Fruit fly (Drosophila melanogaster) whole organism, embryonic: ENCODE results near the gene CG7568.

Source experiments
- B-H2 ChIP-seq: fragments of 200-800 bp; sonication (Bioruptor generic); optimal IDR thresholded peaks from 2 replicates; lab custom pipeline; 2018; ENCODE audit warnings: missing biosample characterization, mild to moderate bottlenecking, missing genetic modification characterization
- Bdp1 ChIP-seq: fragments of 200-800 bp; sonication (Bioruptor generic); optimal IDR thresholded peaks from 3 replicates; lab custom pipeline; 2016; ENCODE audit warnings: missing biosample characterization, missing genetic modification characterization
- BtbVII ChIP-seq: fragments of 200-800 bp; sonication (Bioruptor generic); optimal IDR thresholded peaks from 3 replicates; lab custom pipeline; 2017; ENCODE audit warnings: missing biosample characterization, mild to moderate bottlenecking, missing genetic modification characterization
- C15 ChIP-seq: fragments of 200-800 bp; sonication (Bioruptor generic); IDR thresholded peaks from 3 replicates; pipeline ENCODE4 v1.3.6; 2022; ENCODE audit warnings: missing biosample characterization, missing genetic modification characterization
- CG10274 ChIP-seq: fragments of 200-800 bp; sonication (Bioruptor generic); optimal IDR thresholded peaks from 3 replicates; lab custom pipeline; 2017; ENCODE audit warnings: missing biosample characterization, mild to moderate bottlenecking, missing genetic modification characterization
- CG17186 ChIP-seq: fragments of 200-800 bp; sonication (Bioruptor generic); optimal IDR thresholded peaks from 3 replicates; lab custom pipeline; 2017; ENCODE audit warnings: missing biosample characterization, missing genetic modification reagents, missing genetic modification characterization
- CG17361 ChIP-seq: fragments of 200-800 bp; sonication (Bioruptor generic); IDR thresholded peaks from 3 replicates; pipeline ENCODE4 v1.3.6; 2022; ENCODE audit warnings: missing biosample characterization, missing genetic modification characterization
- CG17612 ChIP-seq: fragments of 200-800 bp; sonication (Bioruptor generic); IDR thresholded peaks from 2 replicates; pipeline ENCODE4 v1.3.6; 2022; ENCODE audit warnings: missing biosample characterization, missing genetic modification characterization
- CG17802 ChIP-seq: fragments of 200-800 bp; sonication (Bioruptor generic); optimal IDR thresholded peaks from 2 replicates; lab custom pipeline; 2018; ENCODE audit warnings: missing biosample characterization, mild to moderate bottlenecking, missing genetic modification characterization, moderate library complexity
- CG18262 ChIP-seq: fragments of 200-800 bp; optimal IDR thresholded peaks from 3 replicates; lab custom pipeline; 2019; ENCODE audit warnings: missing biosample characterization, mild to moderate bottlenecking, missing genetic modification characterization, moderate library complexity
- CG18476 ChIP-seq: fragments of 200-800 bp; sonication (Bioruptor generic); optimal IDR thresholded peaks from 2 replicates; lab custom pipeline; 2016; ENCODE audit warnings: missing biosample characterization, mild to moderate bottlenecking, missing genetic modification characterization
- CG2199 ChIP-seq: fragments of 200-800 bp; sonication (Bioruptor generic); IDR thresholded peaks from 3 replicates; pipeline ENCODE4 v1.3.6; 2022; ENCODE audit warnings: missing biosample characterization, missing genetic modification characterization
- CG33557 ChIP-seq: fragments of 200-800 bp; sonication (Bioruptor generic); optimal IDR thresholded peaks from 2 replicates; lab custom pipeline; 2019; ENCODE audit warnings: missing biosample characterization, mild to moderate bottlenecking, missing genetic modification characterization, moderate library complexity
- CG6175 ChIP-seq: fragments of 200-800 bp; sonication (Bioruptor generic); IDR thresholded peaks from 3 replicates; pipeline ENCODE4 v1.3.6; 2022; ENCODE audit warnings: missing biosample characterization, missing genetic modification characterization
- CG9437 ChIP-seq: fragments of 200-800 bp; sonication (Bioruptor generic); optimal IDR thresholded peaks from 2 replicates; lab custom pipeline; 2018; ENCODE audit warnings: missing biosample characterization, mild to moderate bottlenecking, missing genetic modification characterization
- CG9797 ChIP-seq: fragments of 200-800 bp; sonication (Bioruptor generic); optimal IDR thresholded peaks from 3 replicates; lab custom pipeline; 2018; ENCODE audit warnings: missing biosample characterization, mild to moderate bottlenecking, missing genetic modification characterization
- CG9817 ChIP-seq: fragments of 200-800 bp; sonication (Bioruptor generic); optimal IDR thresholded peaks from 2 replicates; lab custom pipeline; 2018; ENCODE audit warnings: missing biosample characterization, mild to moderate bottlenecking, missing genetic modification characterization, moderate library complexity
- H15 ChIP-seq: fragments of 200-800 bp; sonication (Bioruptor generic); IDR thresholded peaks from 3 replicates; pipeline ENCODE4 v1.3.6; 2022; ENCODE audit warnings: missing biosample characterization, missing genetic modification characterization
- HHEX ChIP-seq: fragments of 200-800 bp; sonication (Bioruptor generic); optimal IDR thresholded peaks from 3 replicates; lab custom pipeline; 2017; ENCODE audit warnings: missing biosample characterization, mild to moderate bottlenecking, missing genetic modification characterization, missing genetic modification reagents
- HmgD ChIP-seq: fragments of 200-800 bp; sonication (Bioruptor generic); optimal IDR thresholded peaks from 3 replicates; lab custom pipeline; 2016; ENCODE audit warnings: missing biosample characterization, missing genetic modification characterization
- HmgZ ChIP-seq: fragments of 200-800 bp; sonication (Bioruptor generic); optimal IDR thresholded peaks from 2 replicates; lab custom pipeline; 2018; ENCODE audit warnings: missing biosample characterization, mild to moderate bottlenecking, missing genetic modification characterization
- Hr39 ChIP-seq: fragments of >200 bp; optimal IDR thresholded peaks from 2 replicates; lab custom pipeline; 2017
- Jarid2 ChIP-seq: fragments of 200-800 bp; sonication (Bioruptor generic); optimal IDR thresholded peaks from 3 replicates; lab custom pipeline; 2017; ENCODE audit warnings: mild to moderate bottlenecking, missing biosample characterization, missing genetic modification reagents, missing genetic modification characterization
- Mrtf ChIP-seq: fragments of 200-800 bp; sonication (Bioruptor generic); IDR thresholded peaks from 3 replicates; pipeline ENCODE4 v1.3.6; 2022; ENCODE audit warnings: missing biosample characterization, missing genetic modification characterization
- NfI ChIP-seq: fragments of 200-800 bp; sonication (Bioruptor generic); optimal IDR thresholded peaks from 3 replicates; lab custom pipeline; 2018; ENCODE audit warnings: missing biosample characterization, mild to moderate bottlenecking, missing genetic modification characterization, moderate library complexity
- Six4 ChIP-seq: fragments of 200-800 bp; sonication (Bioruptor generic); optimal IDR thresholded peaks from 2 replicates; lab custom pipeline; 2016; ENCODE audit warnings: missing biosample characterization, missing genetic modification characterization
- Xbp1 ChIP-seq: fragments of 200-800 bp; sonication (Bioruptor generic); optimal IDR thresholded peaks from 3 replicates; lab custom pipeline; 2016; ENCODE audit warnings: missing biosample characterization, mild to moderate bottlenecking, missing genetic modification characterization
- Xrp1 ChIP-seq: fragments of 200-800 bp; sonication (Bioruptor generic); IDR thresholded peaks from 2 replicates; pipeline ENCODE4 v1.3.6; 2022; ENCODE audit warnings: missing biosample characterization, missing genetic modification characterization
- caup ChIP-seq: fragments of 200-800 bp; sonication (Bioruptor generic); optimal IDR thresholded peaks from 3 replicates; lab custom pipeline; 2017; ENCODE audit warnings: missing biosample characterization, mild to moderate bottlenecking, missing genetic modification characterization, moderate library complexity; ENCODE audit not compliant: severe bottlenecking
- chm ChIP-seq: fragments of 200-800 bp; sonication (Bioruptor generic); IDR thresholded peaks from 2 replicates; pipeline ENCODE4 v1.3.6; 2022; ENCODE audit warnings: missing biosample characterization, missing genetic modification characterization
- corto ChIP-seq: fragments of 200-800 bp; sonication (Bioruptor generic); optimal IDR thresholded peaks from 2 replicates; lab custom pipeline; 2016; ENCODE audit warnings: missing biosample characterization, mild to moderate bottlenecking, missing genetic modification characterization, moderate library complexity
- crc ChIP-seq: fragments of 200-800 bp; sonication (Bioruptor generic); optimal IDR thresholded peaks from 2 replicates; lab custom pipeline; 2016; ENCODE audit warnings: missing biosample characterization, missing genetic modification characterization
- da ChIP-seq: fragments of 200-800 bp; sonication (Bioruptor generic); optimal IDR thresholded peaks from 2 replicates; lab custom pipeline; 2016; ENCODE audit warnings: missing biosample characterization, missing genetic modification characterization
- dan ChIP-seq: fragments of 200-800 bp; sonication (Bioruptor generic); IDR thresholded peaks from 2 replicates; pipeline ENCODE4 v1.3.6; 2022; ENCODE audit warnings: missing biosample characterization, missing genetic modification characterization
- dimm ChIP-seq: fragments of 200-800 bp; sonication (Bioruptor generic); IDR thresholded peaks from 2 replicates; pipeline ENCODE4 v1.3.6; 2022; ENCODE audit warnings: missing biosample characterization, missing genetic modification characterization
- fd102C ChIP-seq: fragments of 200-800 bp; sonication (Bioruptor generic); optimal IDR thresholded peaks from 2 replicates; lab custom pipeline; 2018; ENCODE audit warnings: missing biosample characterization, mild to moderate bottlenecking, missing genetic modification characterization, moderate library complexity
- fru ChIP-seq: fragments of >200 bp; optimal IDR thresholded peaks from 2 replicates; lab custom pipeline; 2017
- inv ChIP-seq: fragments of 200-800 bp; sonication (Bioruptor generic); IDR thresholded peaks from 2 replicates; pipeline ENCODE4 v1.3.6; 2022; ENCODE audit warnings: missing biosample characterization, missing genetic modification characterization; ENCODE audit not compliant: partially characterized antibody
- mirr ChIP-seq: fragments of 200-800 bp; sonication (Bioruptor generic); optimal IDR thresholded peaks from 3 replicates; lab custom pipeline; 2018; ENCODE audit warnings: missing biosample characterization, mild to moderate bottlenecking, missing genetic modification characterization
- peb ChIP-seq: fragments of 200-800 bp; sonication (Bioruptor generic); IDR thresholded peaks from 2 replicates; pipeline ENCODE4 v1.3.6; 2022; ENCODE audit warnings: missing biosample characterization, missing genetic modification characterization
- pfk ChIP-seq: fragments of 200-800 bp; sonication (Bioruptor generic); optimal IDR thresholded peaks from 2 replicates; lab custom pipeline; 2018; ENCODE audit warnings: missing biosample characterization, mild to moderate bottlenecking, missing genetic modification characterization, moderate library complexity
- rib ChIP-seq: fragments of 200-800 bp; sonication (Bioruptor generic); IDR thresholded peaks from 2 replicates; pipeline ENCODE4 v1.3.6; 2022; ENCODE audit warnings: missing biosample characterization, missing genetic modification characterization
- sens-2 ChIP-seq: fragments of 200-800 bp; sonication (Bioruptor generic); IDR thresholded peaks from 2 replicates; pipeline ENCODE4 v1.3.6; 2022; ENCODE audit warnings: missing biosample characterization, missing genetic modification characterization
- seq ChIP-seq: fragments of 200-800 bp; sonication (Bioruptor generic); IDR thresholded peaks from 2 replicates; pipeline ENCODE4 v1.3.6; 2022; ENCODE audit warnings: missing biosample characterization, missing genetic modification characterization
- shn ChIP-seq: fragments of 200-800 bp; sonication (Bioruptor generic); optimal IDR thresholded peaks from 3 replicates; lab custom pipeline; 2016; ENCODE audit warnings: missing biosample characterization, missing genetic modification characterization
- slbo ChIP-seq: fragments of 200-800 bp; sonication (Bioruptor generic); IDR thresholded peaks from 2 replicates; pipeline ENCODE4 v1.3.6; 2022; ENCODE audit warnings: missing biosample characterization, missing genetic modification characterization
- ssp ChIP-seq: fragments of 200-800 bp; sonication (Bioruptor generic); IDR thresholded peaks from 2 replicates; pipeline ENCODE4 v1.3.6; 2022; ENCODE audit warnings: missing biosample characterization, missing genetic modification characterization
- trem ChIP-seq: fragments of 200-800 bp; optimal IDR thresholded peaks from 3 replicates; lab custom pipeline; 2019; ENCODE audit warnings: missing biosample characterization, mild to moderate bottlenecking, missing genetic modification characterization, moderate library complexity
- tup ChIP-seq: fragments of 200-800 bp; sonication (Bioruptor generic); optimal IDR thresholded peaks from 2 replicates; lab custom pipeline; 2016; ENCODE audit warnings: missing biosample characterization, mild to moderate bottlenecking, missing genetic modification characterization, moderate library complexity
- wek ChIP-seq: fragments of 200-800 bp; sonication (Bioruptor generic); optimal IDR thresholded peaks from 3 replicates; lab custom pipeline; 2018; ENCODE audit warnings: missing biosample characterization, mild to moderate bottlenecking, missing genetic modification characterization, moderate library complexity
- wor ChIP-seq: fragments of 200-800 bp; sonication (Bioruptor generic); IDR thresholded peaks from 2 replicates; pipeline ENCODE4 v1.3.6; 2022; ENCODE audit warnings: missing biosample characterization, missing genetic modification characterization
- yki ChIP-seq: fragments of >200 bp; optimal IDR thresholded peaks from 3 replicates; lab custom pipeline; 2018

Gene CG7568

DNA sequence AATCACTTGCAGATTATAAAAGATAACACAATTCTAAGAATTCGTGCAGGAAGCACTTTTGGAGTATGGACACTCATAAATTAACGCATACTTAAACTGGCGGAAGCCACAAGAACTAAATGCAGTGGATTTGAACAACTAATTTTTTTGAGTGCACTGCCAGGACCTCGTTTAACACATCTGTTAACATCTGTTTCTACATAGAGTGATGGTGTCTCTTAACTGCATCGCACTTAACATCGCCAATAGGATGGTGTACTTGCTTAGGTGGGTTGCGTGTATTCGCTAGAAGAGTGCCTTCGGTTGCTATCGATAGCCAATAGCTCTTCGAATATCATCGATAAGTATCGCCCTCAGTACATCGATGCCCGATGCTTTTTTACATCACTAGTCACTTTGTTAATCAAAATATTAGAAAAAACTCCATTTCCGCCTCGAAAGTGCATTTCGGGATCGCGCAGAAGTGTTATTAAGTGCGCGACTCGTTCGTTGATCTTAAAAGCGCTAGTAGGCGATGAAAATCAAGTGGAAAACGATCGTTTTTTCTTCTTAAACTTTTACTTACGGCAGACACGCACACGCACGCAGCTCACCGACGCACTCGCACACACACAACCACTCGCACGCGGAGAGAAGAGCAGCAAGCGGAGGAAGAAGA, 9.1 kb downstream of the CG7568 start, which contains the start of gene alph (continued):
- TF ChIP-seq shn, result peak; percentile 53
- no peak for TF ChIP-seq sens-2 (GFP tag; lab: Robert Waterston, UW)
- peak; percentile 6 for TF ChIP-seq CG33557 (GFP tag; lab: Kevin White, UChicago)
- no peak for TF ChIP-seq crc (GFP tag; lab: Kevin White, UChicago)
- TF ChIP-seq NfI (GFP tag; lab: Kevin White, UChicago), result no peak
- no peak for TF ChIP-seq CG2199 (GFP tag; lab: Robert Waterston, UW)
- peak; percentile 26 for TF ChIP-seq Bdp1 (GFP tag; lab: Kevin White, UChicago)
- TF ChIP-seq pfk (GFP tag; lab: Kevin White, UChicago), result no peak
- no peak for TF ChIP-seq dan (GFP tag; lab: Robert Waterston, UW)
- TF ChIP-seq CG6175, result no peak
- peak; percentile 8 for TF ChIP-seq CG18476 (GFP tag; lab: Kevin White, UChicago)
- peak; percentile 8 for TF ChIP-seq HHEX (GFP tag; lab: Kevin White, UChicago)
- no peak for TF ChIP-seq Mrtf (GFP tag; lab: Robert Waterston, UW)
- TF ChIP-seq H15 (GFP tag; lab: Robert Waterston, UW), result no peak
- no peak for TF ChIP-seq trem
- TF ChIP-seq HmgZ (tag; lab: Kevin White, UChicago), result peak; percentile 85
- TF ChIP-seq HmgD (GFP tag; lab: Kevin White, UChicago), result peak; percentile 91
- no peak for TF ChIP-seq Six4 (GFP tag; lab: Kevin White, UChicago)
- TF ChIP-seq peb, result no peak
- TF ChIP-seq CG9437 (GFP tag; lab: Kevin White, UChicago), result peak; percentile 1
- TF ChIP-seq Jarid2 (GFP tag; lab: Kevin White, UChicago), result no peak
- TF ChIP-seq slbo (GFP tag; lab: Robert Waterston, UW), result peak; percentile 53
- no peak for TF ChIP-seq CG17802
- peak; percentile 97 for TF ChIP-seq inv
- TF ChIP-seq C15 (GFP tag; lab: Robert Waterston, UW), result no peak; the same call in 2 of the 3 replicates
- TF ChIP-seq CG9817 (tag; lab: Kevin White, UChicago), result no peak
- peak; percentile 40 for TF ChIP-seq CG9797 (GFP tag; lab: Kevin White, UChicago)
- no peak for TF ChIP-seq Hr39 (lab: Kevin White, UChicago)
- peak; percentile 26 for TF ChIP-seq CG18262
- TF ChIP-seq BtbVII (GFP tag; lab: Kevin White, UChicago), result no peak
- TF ChIP-seq fd102C, result no peak
- TF ChIP-seq B-H2 (GFP tag; lab: Kevin White, UChicago), result no peak
- TF ChIP-seq tup, result peak; percentile 0
- peak; percentile 52 for TF ChIP-seq CG17186
- no peak for TF ChIP-seq corto (GFP tag; lab: Kevin White, UChicago)
- TF ChIP-seq yki (lab: Kevin White, UChicago), result peak; percentile 33
- peak; percentile 19 for TF ChIP-seq caup (GFP tag; lab: Kevin White, UChicago)
- TF ChIP-seq rib, result no peak
- TF ChIP-seq da, result no peak
- TF ChIP-seq seq (GFP tag; lab: Robert Waterston, UW), result no peak
- no peak for TF ChIP-seq dimm (GFP tag; lab: Robert Waterston, UW)
- no peak for TF ChIP-seq wor
- no peak for TF ChIP-seq CG17612 (GFP tag; lab: Robert Waterston, UW)
- no peak for TF ChIP-seq ssp (GFP tag; lab: Robert Waterston, UW)
- TF ChIP-seq chm (GFP tag; lab: Robert Waterston, UW), result no peak
- TF ChIP-seq CG17361 (GFP tag; lab: Robert Waterston, UW), result no peak; the same call in 2 of the 3 replicates
- TF ChIP-seq Xrp1 (GFP tag; lab: Robert Waterston, UW), result peak; percentile 65; the same call in 1 of the 2 replicates
- TF ChIP-seq CG10274 (GFP tag; lab: Kevin White, UChicago), result no peak
- peak; percentile 57 for TF ChIP-seq Xbp1 (GFP tag; lab: Kevin White, UChicago)
- TF ChIP-seq mirr (GFP tag; lab: Kevin White, UChicago), result no peak
- TF ChIP-seq fru (lab: Kevin White, UChicago), result no peak
- no peak for TF ChIP-seq wek (GFP tag; lab: Kevin White, UChicago)
